Fruit fly (Drosophila melanogaster) S2 (cell line): ENCODE data around the gene CG14693.

ENCODE experiments used
- CG8478 ChIP-seq: fragments of >200 bp; optimal IDR thresholded peaks from 2 replicates; lab custom pipeline; 2018
- CTCF ChIP-seq, 2 experiments: fragments of >200 bp; optimal IDR thresholded peaks; 2 replicates each; lab custom pipeline; 2018

DNA sequence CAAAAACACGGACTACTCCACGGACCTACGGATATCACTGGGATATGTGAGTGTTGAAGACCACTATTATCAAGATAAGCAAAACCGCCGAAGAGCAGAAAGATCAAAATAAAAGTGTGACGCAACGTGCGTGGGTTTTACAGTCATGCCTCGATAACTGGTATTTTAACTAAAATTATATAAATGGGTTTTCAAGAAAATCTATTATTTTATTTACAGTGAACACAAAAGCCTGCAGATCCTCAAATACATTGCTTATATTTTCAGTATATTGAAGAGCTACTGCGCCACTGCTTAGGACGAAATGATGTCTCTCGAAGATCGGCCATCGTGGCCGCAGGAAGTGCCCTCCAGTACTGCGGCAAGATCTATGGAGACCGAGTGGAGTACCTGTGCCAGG lies 52.9 kb downstream of the CG14693 start:
- TF ChIP-seq CG8478 (no peak), CTCF (optimal IDR thresholded peaks at IDR 0.05; lab: Kevin White, UChicago) (no peak)
